Worm (Caenorhabditis elegans) whole organism, L4 larva: ENCODE results near the gene F07D3.3.

ENCODE experiments used
- D1046.2 ChIP-seq: fragments of 200-800 bp; sonication (Bioruptor generic); IDR thresholded peaks from 2 replicates; pipeline ENCODE4 v1.3.6; 2022; ENCODE audit warnings: missing genetic modification characterization, missing compliant biosample characterization
- F26F4.8 ChIP-seq: fragments of 200-800 bp; sonication (Bioruptor generic); conservative IDR thresholded peaks from 2 replicates; pipeline ENCODE4 v1.3.6; 2022; ENCODE audit warnings: missing genetic modification characterization, missing compliant biosample characterization
- F37D6.2 ChIP-seq: sonication (generic microtip); optimal IDR thresholded peaks from 2 replicates; lab custom pipeline; 2016; ENCODE audit warnings: mild to moderate bottlenecking, missing genetic modification characterization, missing compliant biosample characterization
- R02D3.7 ChIP-seq: fragments of 150-350 bp; sonication (generic microtip); optimal IDR thresholded peaks from 3 replicates; lab custom pipeline; 2014; ENCODE audit warnings: missing biosample characterization, missing genetic modification characterization
- T20F7.1 ChIP-seq: fragments of 200-800 bp; sonication (Bioruptor generic); optimal IDR thresholded peaks from 2 replicates; lab custom pipeline; 2018; ENCODE audit warnings: mild to moderate bottlenecking, missing genetic modification characterization, missing compliant biosample characterization
- Y105C5A.15 ChIP-seq: fragments of 200-800 bp; sonication (Bioruptor generic); IDR thresholded peaks from 2 replicates; pipeline ENCODE4 v1.3.6; 2022; ENCODE audit warnings: missing genetic modification characterization, missing compliant biosample characterization
- Y48G9A.11 ChIP-seq: fragments of 200-800 bp; sonication (Bioruptor generic); IDR thresholded peaks from 2 replicates; pipeline ENCODE4 v1.3.6; 2022; ENCODE audit warnings: missing genetic modification reagents, missing genetic modification characterization, missing compliant biosample characterization
- aly-2 ChIP-seq: sonication (generic microtip); optimal IDR thresholded peaks from 2 replicates; lab custom pipeline; 2018; ENCODE audit warnings: missing biosample characterization, missing genetic modification characterization
- ama-1 ChIP-seq: fragments of 150-350 bp; optimal IDR thresholded peaks from 2 replicates; lab custom pipeline; 2014; ENCODE audit warnings: inconsistent platforms, mixed read lengths
- attf-4 ChIP-seq: sonication (generic microtip); optimal IDR thresholded peaks from 3 replicates; lab custom pipeline; 2017; ENCODE audit warnings: missing biosample characterization, missing genetic modification characterization
- ceh-20 ChIP-seq: fragments of 200-800 bp; sonication (Bioruptor generic); IDR thresholded peaks from 2 replicates; pipeline ENCODE4 v1.3.6; 2022; ENCODE audit warnings: missing genetic modification reagents, missing genetic modification characterization, missing compliant biosample characterization
- ceh-28 ChIP-seq: fragments of 150-350 bp; optimal IDR thresholded peaks from 2 replicates; lab custom pipeline; 2014; ENCODE audit warnings: missing biosample characterization, missing genetic modification reagents, missing genetic modification characterization
- ceh-32 ChIP-seq: sonication (generic microtip); optimal IDR thresholded peaks from 2 replicates; lab custom pipeline; 2016; ENCODE audit warnings: mild to moderate bottlenecking, missing genetic modification characterization, missing compliant biosample characterization; ENCODE audit not compliant: poor library complexity
- ces-1 ChIP-seq: fragments of 150-350 bp; sonication (generic microtip); optimal IDR thresholded peaks from 4 replicates; lab custom pipeline; 2014; ENCODE audit warnings: missing biosample characterization, missing genetic modification reagents, missing genetic modification characterization
- cey-2 ChIP-seq: sonication (generic microtip); optimal IDR thresholded peaks from 3 replicates; lab custom pipeline; 2017; ENCODE audit warnings: missing genetic modification characterization, mild to moderate bottlenecking, missing compliant biosample characterization, antibody characterized with exemption, borderline replicate concordance; ENCODE audit not compliant: insufficient read depth
- daf-19 ChIP-seq: fragments of 200-800 bp; sonication (Bioruptor generic); conservative IDR thresholded peaks from 2 replicates; pipeline ENCODE4 v1.3.6; 2022; ENCODE audit warnings: missing genetic modification characterization, missing compliant biosample characterization
- daf-8 ChIP-seq: fragments of 200-800 bp; sonication (Bioruptor generic); IDR thresholded peaks from 2 replicates; pipeline ENCODE4 v1.3.6; 2022; ENCODE audit warnings: missing genetic modification characterization, missing compliant biosample characterization
- dmd-6 ChIP-seq: fragments of 200-800 bp; sonication (Bioruptor generic); IDR thresholded peaks from 2 replicates; pipeline ENCODE4 v1.3.6; 2022; ENCODE audit warnings: missing genetic modification reagents, missing genetic modification characterization, missing compliant biosample characterization
- dve-1 ChIP-seq: sonication (generic microtip); optimal IDR thresholded peaks from 2 replicates; lab custom pipeline; 2017; ENCODE audit warnings: antibody characterized with exemption, mild to moderate bottlenecking, missing genetic modification characterization, missing compliant biosample characterization; ENCODE audit not compliant: insufficient read depth
- egl-27 ChIP-seq: sonication (generic microtip); optimal IDR thresholded peaks from 3 replicates; lab custom pipeline; 2017; ENCODE audit warnings: missing biosample characterization, missing genetic modification reagents, missing genetic modification characterization
- egl-43 ChIP-seq: fragments of 200-800 bp; sonication (Bioruptor generic); IDR thresholded peaks from 2 replicates; pipeline ENCODE4 v1.3.6; 2022; ENCODE audit warnings: missing genetic modification reagents, missing genetic modification characterization, missing compliant biosample characterization
- gei-8 ChIP-seq: fragments of 200-800 bp; sonication (Bioruptor generic); optimal IDR thresholded peaks from 2 replicates; lab custom pipeline; 2018; ENCODE audit warnings: mild to moderate bottlenecking, missing genetic modification characterization, missing compliant biosample characterization
- hlh-11 ChIP-seq: fragments of 200-800 bp; sonication (Bioruptor generic); optimal IDR thresholded peaks from 2 replicates; lab custom pipeline; 2018; ENCODE audit warnings: mild to moderate bottlenecking, missing genetic modification characterization, missing compliant biosample characterization
- hmg-1.1 ChIP-seq: fragments of 200-800 bp; sonication (Bioruptor generic); IDR thresholded peaks from 2 replicates; pipeline ENCODE4 v1.3.6; 2022; ENCODE audit warnings: missing genetic modification reagents, missing genetic modification characterization, missing compliant biosample characterization
- jun-1 ChIP-seq: fragments of 150-350 bp; optimal IDR thresholded peaks from 2 replicates; lab custom pipeline; 2014; ENCODE audit warnings: missing biosample characterization, missing genetic modification reagents, missing genetic modification characterization
- lim-7 ChIP-seq: fragments of 200-800 bp; sonication (Bioruptor generic); IDR thresholded peaks from 2 replicates; pipeline ENCODE4 v1.3.6; 2022; ENCODE audit warnings: missing genetic modification characterization, missing compliant biosample characterization
- lin-13 ChIP-seq: fragments of 150-350 bp; optimal IDR thresholded peaks from 2 replicates; lab custom pipeline; 2014; ENCODE audit warnings: missing biosample characterization, missing genetic modification reagents, missing genetic modification characterization
- madf-9 ChIP-seq: fragments of 200-800 bp; sonication (Bioruptor generic); conservative IDR thresholded peaks from 2 replicates; pipeline ENCODE4 v1.3.6; 2022; ENCODE audit warnings: missing genetic modification reagents, missing genetic modification characterization, missing compliant biosample characterization
- mep-1 ChIP-seq: fragments of 150-350 bp; sonication (generic microtip); optimal IDR thresholded peaks from 3 replicates; lab custom pipeline; 2014; ENCODE audit warnings: missing biosample characterization, missing genetic modification characterization
- mxl-2 ChIP-seq: fragments of 200-800 bp; sonication (Bioruptor generic); conservative IDR thresholded peaks from 2 replicates; pipeline ENCODE4 v1.3.6; 2022; ENCODE audit warnings: missing genetic modification reagents, missing genetic modification characterization, missing compliant biosample characterization
- nhr-10 ChIP-seq: fragments of 150-350 bp; optimal IDR thresholded peaks from 2 replicates; lab custom pipeline; 2014; ENCODE audit warnings: missing biosample characterization, missing genetic modification characterization
- nhr-102 ChIP-seq: sonication (generic microtip); optimal IDR thresholded peaks from 2 replicates; lab custom pipeline; 2016; ENCODE audit warnings: mild to moderate bottlenecking, missing genetic modification characterization, moderate library complexity, missing compliant biosample characterization
- nhr-41 ChIP-seq: fragments of 200-800 bp; sonication (Bioruptor generic); IDR thresholded peaks from 2 replicates; pipeline ENCODE4 v1.3.6; 2022; ENCODE audit warnings: missing genetic modification reagents, missing genetic modification characterization, missing compliant biosample characterization
- nhr-42 ChIP-seq: fragments of 200-800 bp; sonication (Bioruptor generic); IDR thresholded peaks from 2 replicates; pipeline ENCODE4 v1.3.6; 2022; ENCODE audit warnings: missing genetic modification characterization, missing compliant biosample characterization
- nhr-6 ChIP-seq: fragments of 150-350 bp; optimal IDR thresholded peaks from 2 replicates; lab custom pipeline; 2014; ENCODE audit warnings: missing biosample characterization, missing genetic modification characterization
- nhr-77 ChIP-seq: fragments of 150-350 bp; optimal IDR thresholded peaks from 2 replicates; lab custom pipeline; 2014; ENCODE audit warnings: missing biosample characterization, missing genetic modification characterization
- php-3 ChIP-seq: fragments of 200-800 bp; sonication (Bioruptor generic); IDR thresholded peaks from 2 replicates; pipeline ENCODE4 v1.3.6; 2022; ENCODE audit warnings: missing genetic modification reagents, missing genetic modification characterization, missing compliant biosample characterization
- pqm-1 ChIP-seq: sonication (generic microtip); optimal IDR thresholded peaks from 2 replicates; lab custom pipeline; 2017; ENCODE audit warnings: missing biosample characterization, missing genetic modification characterization
- set-16 ChIP-seq: fragments of 200-800 bp; sonication (Bioruptor generic); IDR thresholded peaks from 2 replicates; pipeline ENCODE4 v1.3.6; 2022; ENCODE audit warnings: missing genetic modification reagents, missing genetic modification characterization, missing compliant biosample characterization
- skn-1 ChIP-seq: fragments of 150-350 bp; optimal IDR thresholded peaks from 2 replicates; lab custom pipeline; 2014; ENCODE audit warnings: missing biosample characterization, missing genetic modification characterization
- snpc-1.2 ChIP-seq: fragments of 200-800 bp; sonication (Bioruptor generic); IDR thresholded peaks from 2 replicates; pipeline ENCODE4 v1.3.6; 2022; ENCODE audit warnings: missing genetic modification reagents, missing genetic modification characterization, missing compliant biosample characterization
- tag-97 ChIP-seq: fragments of 200-800 bp; sonication (Bioruptor generic); IDR thresholded peaks from 2 replicates; pipeline ENCODE4 v1.3.6; 2022; ENCODE audit warnings: missing genetic modification characterization, missing compliant biosample characterization
- tra-1 ChIP-seq: fragments of 200-800 bp; sonication (Bioruptor generic); IDR thresholded peaks from 2 replicates; pipeline ENCODE4 v1.3.6; 2022; ENCODE audit warnings: missing genetic modification reagents, missing genetic modification characterization, missing compliant biosample characterization
- unc-130 ChIP-seq: sonication (generic microtip); optimal IDR thresholded peaks from 2 replicates; lab custom pipeline; 2016; ENCODE audit warnings: missing genetic modification reagents, missing genetic modification characterization, missing compliant biosample characterization
- unc-39 ChIP-seq: sonication (generic microtip); optimal IDR thresholded peaks from 2 replicates; lab custom pipeline; 2017; ENCODE audit warnings: missing biosample characterization, missing genetic modification characterization
- zfp-2 ChIP-seq: sonication (generic microtip); optimal IDR thresholded peaks from 2 replicates; lab custom pipeline; 2016; ENCODE audit warnings: mild to moderate bottlenecking, missing genetic modification characterization, missing compliant biosample characterization
- zfp-3 ChIP-seq: fragments of 200-800 bp; sonication (Bioruptor generic); conservative IDR thresholded peaks from 2 replicates; pipeline ENCODE4 v1.3.6; 2022; ENCODE audit warnings: missing genetic modification reagents, missing genetic modification characterization, missing compliant biosample characterization
- zip-11 ChIP-seq: fragments of 200-800 bp; sonication (Bioruptor generic); IDR thresholded peaks from 2 replicates; pipeline ENCODE4 v1.3.6; 2022; ENCODE audit warnings: missing genetic modification characterization, missing compliant biosample characterization
- zip-2 ChIP-seq: fragments of 150-350 bp; optimal IDR thresholded peaks from 2 replicates; lab custom pipeline; 2014; ENCODE audit warnings: missing biosample characterization, missing genetic modification characterization

The F07D3.3 gene

DNA sequence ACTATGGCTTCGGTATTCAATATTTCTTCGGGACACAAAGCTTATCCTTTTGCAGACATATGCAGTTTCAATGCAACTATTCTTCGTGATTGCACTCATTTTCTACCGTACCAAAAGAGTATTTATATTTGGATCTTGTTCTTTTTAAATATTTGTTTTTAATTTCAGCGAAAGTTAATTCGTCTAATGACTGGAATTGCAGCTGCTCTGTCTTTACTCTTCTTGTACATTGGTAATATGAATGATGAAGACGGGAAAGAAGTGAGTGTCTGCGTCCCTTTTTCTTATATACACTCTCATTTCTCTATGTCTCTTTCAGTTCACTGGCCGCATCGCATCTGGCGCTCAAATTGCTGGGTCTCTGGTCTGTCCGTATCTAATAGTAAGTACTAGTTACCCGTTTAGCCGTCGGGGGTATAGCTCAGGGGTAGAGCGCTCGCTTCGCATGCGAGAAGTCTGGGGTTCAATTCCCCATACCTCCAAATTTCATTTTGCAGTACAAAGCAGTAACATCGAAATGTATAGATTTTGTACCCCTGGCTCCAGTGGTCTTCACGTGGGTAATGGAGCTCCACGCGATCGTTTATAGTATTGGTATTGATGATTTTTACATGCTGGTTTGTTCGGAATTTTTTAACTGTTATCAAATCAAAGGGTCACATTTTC lies 40.8 kb upstream of the F07D3.3 start (continued):
- TF ChIP-seq gei-8: peak; percentile 85
- no peak for TF ChIP-seq set-16 (GFP tag; lab: Robert Waterston, UW)
- TF ChIP-seq daf-19 (GFP tag; lab: Robert Waterston, UW): peak; percentile 89
- TF ChIP-seq snpc-1.2 (GFP tag; lab: Robert Waterston, UW): peak; percentile 85; the same call in 1 of the 2 replicates
- TF ChIP-seq F37D6.2: peak; percentile 35
- TF ChIP-seq ceh-32 (tag; lab: Kevin White, UChicago): no peak
- TF ChIP-seq nhr-77: peak; percentile 12
- no peak for TF ChIP-seq zip-2 (tag; lab: Kevin White, UChicago)
- peak; percentile 56 for TF ChIP-seq mep-1 (tag; lab: Kevin White, UChicago)
- TF ChIP-seq lim-7 (GFP tag; lab: Robert Waterston, UW): peak; percentile 87
- TF ChIP-seq nhr-41 (GFP tag; lab: Robert Waterston, UW): peak; percentile 62; the same call in 1 of the 2 replicates
- 0 out of 2 replicates have a peak, but pooled peaks have one; percentile 45 for TF ChIP-seq daf-8 (GFP tag; lab: Robert Waterston, UW)
- no peak for TF ChIP-seq nhr-6 (tag; lab: Kevin White, UChicago)
- TF ChIP-seq F26F4.8 (GFP tag; lab: Robert Waterston, UW): peak; percentile 77; the same call in 1 of the 2 replicates
- TF ChIP-seq dve-1 (tag; lab: Kevin White, UChicago): no peak
- TF ChIP-seq jun-1: no peak
- TF ChIP-seq hmg-1.1 (GFP tag; lab: Robert Waterston, UW): peak; percentile 87
- TF ChIP-seq pqm-1 (tag; lab: Kevin White, UChicago): no peak
- TF ChIP-seq egl-27 (tag; lab: Kevin White, UChicago): no peak
- no peak for TF ChIP-seq unc-130 (GFP tag; lab: Kevin White, UChicago)
- TF ChIP-seq cey-2 (tag; lab: Kevin White, UChicago): no peak
- peak; percentile 76 for TF ChIP-seq Y48G9A.11 (GFP tag; lab: Robert Waterston, UW)
- TF ChIP-seq nhr-10 (tag; lab: Kevin White, UChicago): no peak
- TF ChIP-seq unc-39 (tag; lab: Kevin White, UChicago): no peak
- 0 out of 2 replicates have a peak, but pooled peaks have one; percentile 59 for TF ChIP-seq zfp-3 (GFP tag; lab: Robert Waterston, UW)
- TF ChIP-seq dmd-6 (GFP tag; lab: Robert Waterston, UW): peak; percentile 84
- no peak for TF ChIP-seq Y105C5A.15 (GFP tag; lab: Robert Waterston, UW)
- TF ChIP-seq egl-43: no peak; the same call in 1 of the 2 replicates
- no peak for TF ChIP-seq zfp-2 (tag; lab: Kevin White, UChicago)
- no peak for TF ChIP-seq ama-1 (lab: Kevin White, UChicago)
- no peak for TF ChIP-seq R02D3.7 (tag; lab: Kevin White, UChicago)
- peak; percentile 47 for TF ChIP-seq T20F7.1
- TF ChIP-seq tag-97 (GFP tag; lab: Robert Waterston, UW): no peak
- no peak for TF ChIP-seq skn-1
- TF ChIP-seq nhr-102 (tag; lab: Kevin White, UChicago): peak; percentile 68
- peak; percentile 84 for TF ChIP-seq ceh-20 (GFP tag; lab: Robert Waterston, UW)
- peak; percentile 81 for TF ChIP-seq nhr-42 (GFP tag; lab: Robert Waterston, UW)
- no peak for TF ChIP-seq attf-4 (tag; lab: Kevin White, UChicago)
- peak; percentile 79 for TF ChIP-seq madf-9
- TF ChIP-seq zip-11: 0 out of 2 replicates have a peak, but pooled peaks have one; percentile 49
- 0 out of 2 replicates have a peak, but pooled peaks have one; percentile 12 for TF ChIP-seq mxl-2 (GFP tag; lab: Robert Waterston, UW)
- peak; percentile 86 for TF ChIP-seq D1046.2 (GFP tag; lab: Robert Waterston, UW)
- TF ChIP-seq ceh-28: no peak
- TF ChIP-seq tra-1: peak; percentile 85
- no peak for TF ChIP-seq lin-13 (GFP tag; lab: Kevin White, UChicago)
- TF ChIP-seq ces-1 (GFP tag; lab: Kevin White, UChicago): no peak
- TF ChIP-seq php-3 (GFP tag; lab: Robert Waterston, UW): peak; percentile 61; the same call in 1 of the 2 replicates
- TF ChIP-seq aly-2 (tag; lab: Kevin White, UChicago): no peak
- peak; percentile 65 for TF ChIP-seq hlh-11 (tag; lab: Kevin White, UChicago)
